Fruit fly (Drosophila melanogaster) whole organism, embryonic: ENCODE results near the gene CG12951.

Experiments
- Abd-B ChIP-seq: fragments of 200-800 bp; sonication (Bioruptor generic); optimal IDR thresholded peaks from 2 replicates; lab custom pipeline; 2018; ENCODE audit warnings: missing biosample characterization, mild to moderate bottlenecking, missing genetic modification characterization, moderate library complexity
- CG10321 ChIP-seq: fragments of 200-800 bp; sonication (Bioruptor generic); IDR thresholded peaks from 2 replicates; pipeline ENCODE4 v1.3.6; 2022; ENCODE audit warnings: missing biosample characterization, missing genetic modification characterization
- CG11456 ChIP-seq: fragments of 200-800 bp; sonication (Bioruptor generic); IDR thresholded peaks from 3 replicates; pipeline ENCODE4 v1.3.6; 2022; ENCODE audit warnings: missing biosample characterization, missing genetic modification characterization
- CG12744 ChIP-seq: fragments of 200-800 bp; sonication (Bioruptor generic); optimal IDR thresholded peaks from 2 replicates; lab custom pipeline; 2016; ENCODE audit warnings: missing biosample characterization, missing genetic modification characterization
- CG15479 ChIP-seq: fragments of 200-800 bp; sonication (Bioruptor generic); optimal IDR thresholded peaks from 3 replicates; lab custom pipeline; 2019; ENCODE audit warnings: missing biosample characterization, mild to moderate bottlenecking, missing genetic modification characterization, moderate library complexity
- CG15696 ChIP-seq: fragments of 200-800 bp; sonication (Bioruptor generic); optimal IDR thresholded peaks from 2 replicates; lab custom pipeline; 2019; ENCODE audit warnings: missing biosample characterization, mild to moderate bottlenecking, missing genetic modification characterization, moderate library complexity
- CG17612 ChIP-seq: fragments of 200-800 bp; sonication (Bioruptor generic); IDR thresholded peaks from 2 replicates; pipeline ENCODE4 v1.3.6; 2022; ENCODE audit warnings: missing biosample characterization, missing genetic modification characterization
- CG18262 ChIP-seq: fragments of 200-800 bp; optimal IDR thresholded peaks from 3 replicates; lab custom pipeline; 2019; ENCODE audit warnings: missing biosample characterization, mild to moderate bottlenecking, missing genetic modification characterization, moderate library complexity
- CG2712 ChIP-seq: fragments of 200-800 bp; optimal IDR thresholded peaks from 3 replicates; lab custom pipeline; 2019; ENCODE audit warnings: missing biosample characterization, mild to moderate bottlenecking, missing genetic modification characterization, moderate library complexity
- CG31224 ChIP-seq: fragments of 200-800 bp; sonication (Bioruptor generic); IDR thresholded peaks from 2 replicates; pipeline ENCODE4 v1.3.6; 2022; ENCODE audit warnings: missing biosample characterization, missing genetic modification characterization
- CG3281 ChIP-seq: fragments of 200-800 bp; sonication (Bioruptor generic); optimal IDR thresholded peaks from 3 replicates; lab custom pipeline; 2017; ENCODE audit warnings: missing biosample characterization, mild to moderate bottlenecking, missing genetic modification characterization
- CG3726 ChIP-seq: fragments of 200-800 bp; sonication (Bioruptor generic); IDR thresholded peaks from 3 replicates; pipeline ENCODE4, ENCODE4 v1.3.6; 2022; ENCODE audit warnings: missing biosample characterization, missing genetic modification characterization
- CG4820 ChIP-seq: fragments of 200-800 bp; sonication (Bioruptor generic); optimal IDR thresholded peaks from 3 replicates; lab custom pipeline; 2016; ENCODE audit warnings: missing biosample characterization, missing genetic modification characterization
- CG4854 ChIP-seq: fragments of 200-800 bp; sonication (Bioruptor generic); optimal IDR thresholded peaks from 2 replicates; lab custom pipeline; 2016; ENCODE audit warnings: missing biosample characterization, missing genetic modification characterization, inconsistent platforms
- CG5180 ChIP-seq: fragments of 200-800 bp; sonication (Bioruptor generic); optimal IDR thresholded peaks from 3 replicates; lab custom pipeline; 2017; ENCODE audit warnings: missing biosample characterization, missing genetic modification characterization, mild to moderate bottlenecking, moderate library complexity, missing genetic modification reagents
- CG6254 ChIP-seq: fragments of 200-800 bp; sonication (Bioruptor generic); optimal IDR thresholded peaks from 3 replicates; lab custom pipeline; 2017; ENCODE audit warnings: mild to moderate bottlenecking, missing biosample characterization, missing genetic modification reagents, missing genetic modification characterization
- CG8089 ChIP-seq: fragments of 200-800 bp; sonication (Bioruptor generic); optimal IDR thresholded peaks from 3 replicates; lab custom pipeline; 2016; ENCODE audit warnings: missing biosample characterization, missing genetic modification characterization
- CG8359 ChIP-seq: fragments of 200-800 bp; sonication (Bioruptor generic); optimal IDR thresholded peaks from 2 replicates; lab custom pipeline; 2017; ENCODE audit warnings: missing biosample characterization, mild to moderate bottlenecking, missing genetic modification characterization, borderline replicate concordance
- CG9215 ChIP-seq: fragments of 200-800 bp; sonication (Bioruptor generic); IDR thresholded peaks from 2 replicates; pipeline ENCODE4 v1.3.6; 2022; ENCODE audit warnings: missing biosample characterization, missing genetic modification characterization
- CG9437 ChIP-seq: fragments of 200-800 bp; sonication (Bioruptor generic); optimal IDR thresholded peaks from 2 replicates; lab custom pipeline; 2018; ENCODE audit warnings: missing biosample characterization, mild to moderate bottlenecking, missing genetic modification characterization
- CG9609 ChIP-seq: fragments of 200-800 bp; sonication (Bioruptor generic); optimal IDR thresholded peaks from 3 replicates; lab custom pipeline; 2016; ENCODE audit warnings: missing biosample characterization, missing genetic modification characterization
- CG9727 ChIP-seq: fragments of 200-800 bp; sonication (Bioruptor generic); optimal IDR thresholded peaks from 3 replicates; lab custom pipeline; 2017; ENCODE audit warnings: missing biosample characterization, mild to moderate bottlenecking, missing genetic modification characterization
- CTCF ChIP-seq: fragments of 200-800 bp; sonication (Bioruptor generic); optimal IDR thresholded peaks from 2 replicates; lab custom pipeline; 2017; ENCODE audit warnings: missing biosample characterization, mild to moderate bottlenecking, missing genetic modification characterization, moderate library complexity
- CkIIα-i1 ChIP-seq: fragments of 200-800 bp; sonication (Bioruptor generic); IDR thresholded peaks from 2 replicates; pipeline ENCODE4 v1.3.6; 2022; ENCODE audit warnings: missing biosample characterization, missing genetic modification characterization
- Eip74EF ChIP-seq, 2 experiments: fragments of 200-800 bp in 1 of 2; fragments of >200 bp in 1 of 2; sonication (Bioruptor generic) in 1 of 2; optimal IDR thresholded peaks; 2 replicates each; lab custom pipeline; 2017 to 2019; ENCODE audit warnings: missing biosample characterization in 2 of 2, missing genetic modification characterization in 2 of 2, mild to moderate bottlenecking in 1 of 2, moderate library complexity in 1 of 2
- Ets97D ChIP-seq: fragments of 200-800 bp; sonication (Bioruptor generic); optimal IDR thresholded peaks from 3 replicates; lab custom pipeline; 2016; ENCODE audit warnings: missing biosample characterization, missing genetic modification characterization
- Gug ChIP-seq: fragments of 200-800 bp; sonication (Bioruptor generic); IDR thresholded peaks from 4 replicates; pipeline ENCODE4 v1.3.6; 2022; ENCODE audit warnings: missing biosample characterization, missing genetic modification characterization
- Kr ChIP-seq: fragments of 200-800 bp; sonication (Bioruptor generic); optimal IDR thresholded peaks from 2 replicates; lab custom pipeline; 2017; ENCODE audit warnings: missing biosample characterization, mild to moderate bottlenecking, missing genetic modification characterization
- Med ChIP-seq: fragments of 200-800 bp; sonication (Bioruptor generic); peaks from one replicate; lab custom pipeline; 2016; ENCODE audit warnings: missing biosample characterization, missing genetic modification characterization, mild to moderate bottlenecking, inconsistent platforms, moderate library complexity
- Meics ChIP-seq: fragments of 200-800 bp; sonication (Bioruptor generic); optimal IDR thresholded peaks from 2 replicates; lab custom pipeline; 2017; ENCODE audit warnings: missing biosample characterization, mild to moderate bottlenecking, missing genetic modification characterization
- Nf-YB ChIP-seq: fragments of 200-800 bp; sonication (Bioruptor generic); optimal IDR thresholded peaks from 3 replicates; lab custom pipeline; 2019; ENCODE audit warnings: missing biosample characterization, mild to moderate bottlenecking, missing genetic modification characterization, moderate library complexity
- Optix ChIP-seq: fragments of 200-800 bp; sonication (Bioruptor generic); IDR thresholded peaks from 3 replicates; pipeline ENCODE4 v1.3.6; 2022; ENCODE audit warnings: missing biosample characterization, missing genetic modification characterization
- Pdp1 ChIP-seq, 2 experiments: fragments of 200-800 bp; sonication (Bioruptor generic); optimal IDR thresholded peaks; 3 replicates each; lab custom pipeline; 2016; ENCODE audit warnings: missing biosample characterization in 2 of 2, missing genetic modification characterization in 2 of 2, mild to moderate bottlenecking in 1 of 2, moderate library complexity in 1 of 2
- Ravus ChIP-seq: fragments of 200-800 bp; sonication (Bioruptor generic); IDR thresholded peaks from 2 replicates; pipeline ENCODE4 v1.3.6; 2022; ENCODE audit warnings: missing biosample characterization, missing genetic modification characterization
- Sin3A ChIP-seq: fragments of >200 bp; optimal IDR thresholded peaks from 2 replicates; lab custom pipeline; 2018
- ash1 ChIP-seq: fragments of 200-800 bp; sonication (Bioruptor generic); optimal IDR thresholded peaks from 2 replicates; lab custom pipeline; 2018; ENCODE audit warnings: missing biosample characterization, mild to moderate bottlenecking, missing genetic modification characterization
- cato ChIP-seq: fragments of 200-800 bp; sonication (Bioruptor generic); optimal IDR thresholded peaks from 2 replicates; lab custom pipeline; 2016; ENCODE audit warnings: missing biosample characterization, missing genetic modification characterization, borderline replicate concordance
- ci ChIP-seq: fragments of 200-800 bp; sonication (Bioruptor generic); IDR thresholded peaks from 3 replicates; pipeline ENCODE4 v1.3.6; 2022; ENCODE audit warnings: missing biosample characterization, missing genetic modification characterization
- esg ChIP-seq: fragments of 200-800 bp; sonication (Bioruptor generic); conservative IDR thresholded peaks from 2 replicates; pipeline ENCODE4 v1.3.6; 2022; ENCODE audit warnings: missing biosample characterization, missing genetic modification characterization
- fd64A ChIP-seq: fragments of 200-800 bp; sonication (Bioruptor generic); optimal IDR thresholded peaks from 3 replicates; lab custom pipeline; 2018; ENCODE audit warnings: missing biosample characterization, mild to moderate bottlenecking, missing genetic modification characterization
- insv ChIP-seq, 2 experiments: fragments of 200-800 bp; sonication (Bioruptor generic); optimal IDR thresholded peaks; 3 replicates each; lab custom pipeline; 2016 to 2018; ENCODE audit warnings: missing biosample characterization in 2 of 2, missing genetic modification characterization in 2 of 2
- kah ChIP-seq: fragments of 200-800 bp; sonication (Bioruptor generic); optimal IDR thresholded peaks from 2 replicates; lab custom pipeline; 2018; ENCODE audit warnings: missing biosample characterization, mild to moderate bottlenecking, missing genetic modification characterization
- klu ChIP-seq: fragments of 200-800 bp; sonication (Bioruptor generic); IDR thresholded peaks from 2 replicates; pipeline ENCODE4 v1.3.6; 2022; ENCODE audit warnings: missing biosample characterization, missing genetic modification characterization
- luna ChIP-seq: fragments of 200-800 bp; sonication (Bioruptor generic); optimal IDR thresholded peaks from 2 replicates; lab custom pipeline; 2016; ENCODE audit warnings: missing biosample characterization, missing genetic modification characterization
- odd ChIP-seq: fragments of 200-800 bp; sonication (Bioruptor generic); optimal IDR thresholded peaks from 2 replicates; lab custom pipeline; 2017; ENCODE audit warnings: missing biosample characterization, mild to moderate bottlenecking, missing genetic modification characterization
- pnt ChIP-seq: fragments of 200-800 bp; sonication (Bioruptor generic); optimal IDR thresholded peaks from 3 replicates; lab custom pipeline; 2016; ENCODE audit warnings: missing biosample characterization, missing genetic modification characterization
- psq ChIP-seq: fragments of 200-800 bp; sonication (Bioruptor generic); optimal IDR thresholded peaks from 2 replicates; lab custom pipeline; 2017; ENCODE audit warnings: missing biosample characterization, missing genetic modification characterization
- scrt ChIP-seq: fragments of 200-800 bp; sonication (Bioruptor generic); optimal IDR thresholded peaks from 2 replicates; lab custom pipeline; 2018; ENCODE audit warnings: missing biosample characterization, mild to moderate bottlenecking, missing genetic modification characterization, moderate library complexity
- slp2 ChIP-seq: fragments of 200-800 bp; sonication (Bioruptor generic); optimal IDR thresholded peaks from 2 replicates; lab custom pipeline; 2016; ENCODE audit warnings: missing biosample characterization, missing genetic modification characterization
- tap ChIP-seq: fragments of 200-800 bp; optimal IDR thresholded peaks from 3 replicates; lab custom pipeline; 2019; ENCODE audit warnings: missing biosample characterization, mild to moderate bottlenecking, missing genetic modification characterization, moderate library complexity
- tx ChIP-seq: fragments of 200-800 bp; sonication (Bioruptor generic); optimal IDR thresholded peaks from 2 replicates; lab custom pipeline; 2016; ENCODE audit warnings: missing biosample characterization, missing genetic modification characterization
- vvl ChIP-seq: fragments of 200-800 bp; sonication (Bioruptor generic); IDR thresholded peaks from 2 replicates; pipeline ENCODE4 v1.3.6; 2022; ENCODE audit warnings: missing biosample characterization, missing genetic modification characterization
- yki ChIP-seq: fragments of >200 bp; optimal IDR thresholded peaks from 3 replicates; lab custom pipeline; 2018

The CG12951 gene

dm6 chr3R:9370413-9370812 is 40.3 kb upstream of the CG12951 start (continued):
- no peak for TF ChIP-seq CG17612
- peak; percentile 15 for TF ChIP-seq CG9727 (GFP tag; lab: Kevin White, UChicago)
- TF ChIP-seq CG15696 = no peak
- no peak for TF ChIP-seq CkIIα-i1 (GFP tag; lab: Robert Waterston, UW)
- peak; percentile 24 for TF ChIP-seq Nf-YB (GFP tag; lab: Kevin White, UChicago)
- TF ChIP-seq slp2 (GFP tag; lab: Kevin White, UChicago) = peak; percentile 12
- peak; percentile 11 for TF ChIP-seq CG9437
- no peak for TF ChIP-seq CG11456 (GFP tag; lab: Robert Waterston, UW)
- peak; percentile 45 for TF ChIP-seq CG2712 (tag; lab: Kevin White, UChicago)
- no peak for TF ChIP-seq yki (lab: Kevin White, UChicago)
- 0 out of 4 replicates have a peak, but pooled peaks have one; percentile 3 for TF ChIP-seq Gug
- no peak for TF ChIP-seq Ets97D (GFP tag; lab: Kevin White, UChicago)
- peak; percentile 36; the same call in 1 of the 2 replicates for TF ChIP-seq CG9215 (GFP tag; lab: Robert Waterston, UW)
- peak; percentile 86 for TF ChIP-seq Med (GFP tag; lab: Kevin White, UChicago)
- peak; percentile 71 for TF ChIP-seq CG3281 (GFP tag; lab: Kevin White, UChicago)
- no peak for TF ChIP-seq luna
- no peak for TF ChIP-seq pnt
- no peak for TF ChIP-seq Kr (GFP tag; lab: Kevin White, UChicago)
- no peak for TF ChIP-seq ash1 (GFP tag; lab: Kevin White, UChicago)
- TF ChIP-seq tx (GFP tag; lab: Kevin White, UChicago) = no peak
- TF ChIP-seq CG9609 = no peak
- TF ChIP-seq tap (tag; lab: Kevin White, UChicago) = peak; percentile 54
- TF ChIP-seq CG15479 = no peak
- TF ChIP-seq kah (GFP tag; lab: Kevin White, UChicago) = no peak
- TF ChIP-seq CG5180 = peak; percentile 2
- TF ChIP-seq Ravus (GFP tag; lab: Robert Waterston, UW) = no peak
- no peak for TF ChIP-seq CTCF (GFP tag; lab: Kevin White, UChicago)
- no peak for TF ChIP-seq CG6254
- TF ChIP-seq scrt (GFP tag; lab: Kevin White, UChicago) = peak; percentile 44
- no peak for TF ChIP-seq CG10321 (GFP tag; lab: Robert Waterston, UW)
- TF ChIP-seq Eip74EF (GFP tag; optimal IDR thresholded peaks at IDR 0.05; lab: Kevin White, UChicago) = no peak
- TF ChIP-seq klu (GFP tag; lab: Robert Waterston, UW) = no peak
- no peak for TF ChIP-seq Optix (GFP tag; lab: Robert Waterston, UW)
- TF ChIP-seq CG4820 (GFP tag; lab: Kevin White, UChicago) = no peak
- no peak for TF ChIP-seq Abd-B (GFP tag; lab: Kevin White, UChicago)
- no peak for TF ChIP-seq Sin3A (lab: Kevin White, UChicago)
- TF ChIP-seq CG4854 (GFP tag; lab: Kevin White, UChicago) = peak; percentile 1
- TF ChIP-seq CG31224 (GFP tag; lab: Robert Waterston, UW) = peak; percentile 43; the same call in 1 of the 2 replicates
- TF ChIP-seq vvl = peak; percentile 54; the same call in 1 of the 2 replicates
- TF ChIP-seq cato (GFP tag; lab: Kevin White, UChicago) = no peak
- TF ChIP-seq CG18262 (tag; lab: Kevin White, UChicago) = peak; percentile 31
- peak; percentile 28 to 49 for TF ChIP-seq Pdp1 (GFP tag; optimal IDR thresholded peaks at IDR 0.05; lab: Kevin White, UChicago)
- peak; percentile 31 for TF ChIP-seq odd (GFP tag; lab: Kevin White, UChicago)
- TF ChIP-seq CG8359 (GFP tag; lab: Kevin White, UChicago) = no peak
- peak; percentile 76 for TF ChIP-seq Meics (GFP tag; lab: Kevin White, UChicago)
- TF ChIP-seq CG12744 (GFP tag; lab: Kevin White, UChicago) = no peak
- 0 out of 3 replicates have a peak, but pooled peaks have one; percentile 46 for TF ChIP-seq ci (GFP tag; lab: Robert Waterston, UW)
- no peak for TF ChIP-seq fd64A
- TF ChIP-seq esg = peak; percentile 62
- TF ChIP-seq CG3726 = no peak
- TF ChIP-seq CG8089 (GFP tag; lab: Kevin White, UChicago) = no peak
- no peak for TF ChIP-seq insv (GFP tag; optimal IDR thresholded peaks at IDR 0.05; lab: Kevin White, UChicago)
- no peak for TF ChIP-seq psq (GFP tag; lab: Kevin White, UChicago)
